Worm (Caenorhabditis elegans): Measurements from ENCODE around the gene W07B8.4.

W07B8.4 gene

DNA sequence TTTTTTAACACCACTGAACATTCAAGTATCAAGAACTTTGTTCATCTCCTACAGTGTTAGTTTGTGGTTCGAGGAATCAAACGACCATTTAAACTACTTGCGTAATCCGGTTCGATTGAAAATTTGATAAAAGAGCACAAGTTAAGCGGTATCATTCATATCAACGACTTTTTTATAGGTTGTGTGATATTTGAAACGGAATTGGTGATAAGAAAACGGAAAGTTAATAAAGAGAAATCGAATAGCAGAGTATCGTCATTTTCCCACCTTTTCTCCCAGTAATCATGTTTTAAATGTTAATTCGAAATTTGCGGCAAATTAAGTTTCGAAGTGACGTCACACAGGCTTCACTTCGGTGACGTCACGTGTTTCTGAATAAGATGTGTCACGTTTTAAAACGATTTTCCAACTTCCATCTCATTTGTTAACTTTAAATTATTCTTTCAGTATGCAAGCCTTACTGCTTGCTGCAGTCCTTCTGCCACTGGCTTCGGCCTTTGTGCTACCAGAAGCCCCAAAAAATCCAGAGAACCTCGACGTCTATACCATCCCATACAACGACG, 44.6 kb upstream of the W07B8.4 start, which contains the start of gene T21H3.1 (continued):
- TF ChIP-seq ceh-28 (tag; optimal IDR thresholded peaks at IDR 0.05) (no peak), madf-5 (GFP tag; IDR thresholded peaks at IDR 0.05) (no peak), egl-27 (tag; optimal IDR thresholded peaks at IDR 0.05) (no peak), lsy-2 (tag; optimal IDR thresholded peaks at IDR 0.05) (peak in 1 of 2 experiments; percentile 36), T26A8.4 (GFP tag; IDR thresholded peaks at IDR 0.05) (no peak), mxl-2 (GFP tag; conservative IDR thresholded peaks at IDR 0.05) (no peak), R02D3.7 (tag; optimal IDR thresholded peaks at IDR 0.05) (no peak), lin-1 (GFP tag; IDR thresholded peaks at IDR 0.05) (peak; percentile 63; the same call in 1 of the 2 replicates), nhr-10 (tag; optimal IDR thresholded peaks at IDR 0.05) (peak; percentile 13), F26F4.8 (GFP tag; conservative IDR thresholded peaks at IDR 0.05) (no peak), snpc-1.2 (GFP tag; IDR thresholded peaks at IDR 0.05) (no peak), hif-1 (tag; optimal IDR thresholded peaks at IDR 0.05) (no peak), ztf-7 (tag; optimal IDR thresholded peaks at IDR 0.05) (no peak), pqm-1 (tag; optimal IDR thresholded peaks at IDR 0.05) (peak; percentile 95), nhr-48 (tag; optimal IDR thresholded peaks at IDR 0.05) (no peak), dmd-6 (GFP tag; IDR thresholded peaks at IDR 0.05) (peak; percentile 72), dmd-9 (GFP tag; IDR thresholded peaks at IDR 0.05) (no peak), zip-2 (tag; optimal IDR thresholded peaks at IDR 0.05) (no peak), F49E8.2 (tag; optimal IDR thresholded peaks at IDR 0.05; ENCODE audit: borderline replicate concordance) (no peak), lin-39 (tag; optimal IDR thresholded peaks at IDR 0.05) (no peak), lin-13 (GFP tag; optimal IDR thresholded peaks at IDR 0.05) (no peak), unc-62 (GFP tag; optimal IDR thresholded peaks at IDR 0.05 in 1 of 2) (no peak), unc-62 (tag; optimal IDR thresholded peaks at IDR 0.05) (no peak), saeg-2 (GFP tag; IDR thresholded peaks at IDR 0.05) (no peak), nhr-28 (tag; optimal IDR thresholded peaks at IDR 0.05) (peak; percentile 91), ces-1 (GFP tag; optimal IDR thresholded peaks at IDR 0.05) (no peak), tra-1 (GFP tag; IDR thresholded peaks at IDR 0.05) (no peak), nhr-25 (tag; optimal IDR thresholded peaks at IDR 0.05; ENCODE audit: borderline replicate concordance, insufficient read depth) (no peak), ceh-82 (tag; optimal IDR thresholded peaks at IDR 0.05) (no peak), daf-8 (GFP tag; IDR thresholded peaks at IDR 0.05) (no peak), cey-2 (tag; optimal IDR thresholded peaks at IDR 0.05; ENCODE audit: borderline replicate concordance, insufficient read depth) (no peak), rbr-2 (tag; optimal IDR thresholded peaks at IDR 0.05) (no peak), daf-19 (GFP tag; conservative IDR thresholded peaks at IDR 0.05) (no peak), unc-39 (tag; optimal IDR thresholded peaks at IDR 0.05) (no peak), set-16 (GFP tag; IDR thresholded peaks at IDR 0.05) (no peak), nhr-237 (tag; optimal IDR thresholded peaks at IDR 0.05) (no peak), ctbp-1 (GFP tag; IDR thresholded peaks at IDR 0.05) (no peak), aha-1 (tag) (peak; percentile 6), Y48G9A.11 (GFP tag; IDR thresholded peaks at IDR 0.05) (no peak), hlh-11 (tag; optimal IDR thresholded peaks at IDR 0.05) (peak; percentile 49), ceh-44 (GFP tag; IDR thresholded peaks at IDR 0.05) (no peak), attf-4 (tag; optimal IDR thresholded peaks at IDR 0.05) (no peak), F37D6.2 (tag; optimal IDR thresholded peaks at IDR 0.05) (no peak), dpl-1 (GFP tag; optimal IDR thresholded peaks at IDR 0.05) (no peak), F10B5.3 (tag; optimal IDR thresholded peaks at IDR 0.05) (no peak), T20F7.1 (GFP tag; optimal IDR thresholded peaks at IDR 0.05) (no peak), Y75B8A.6 (GFP tag; IDR thresholded peaks at IDR 0.05) (no peak), spr-1 (tag; optimal IDR thresholded peaks at IDR 0.05) (no peak), tag-97 (GFP tag; IDR thresholded peaks at IDR 0.05) (no peak), nhr-102 (tag; optimal IDR thresholded peaks at IDR 0.05) (no peak), mdt-29 (GFP tag; IDR thresholded peaks at IDR 0.05) (no peak), hlh-30 (tag; optimal IDR thresholded peaks at IDR 0.05; ENCODE audit: insufficient read depth) (peak; percentile 54)

Data from whole organism, L4 larva.